Worm (Caenorhabditis elegans) whole organism, L1 larva: ENCODE results near the gene folr-1.

Experiments used
- alr-1 ChIP-seq: fragments of 200-800 bp; sonication (Bioruptor generic); optimal IDR thresholded peaks from 2 replicates; lab custom pipeline; 2018; ENCODE audit warnings: borderline replicate concordance, mild to moderate bottlenecking, missing genetic modification characterization, missing compliant biosample characterization
- ceh-63 ChIP-seq: fragments of 200-800 bp; sonication (Bioruptor generic); optimal IDR thresholded peaks from 2 replicates; lab custom pipeline; 2018; ENCODE audit warnings: mild to moderate bottlenecking, missing genetic modification characterization, missing compliant biosample characterization
- lin-13 ChIP-seq: fragments of 150-350 bp; optimal IDR thresholded peaks from 2 replicates; lab custom pipeline; 2014; ENCODE audit warnings: missing biosample characterization, missing genetic modification reagents, missing genetic modification characterization
- lin-39 ChIP-seq: fragments of 150-350 bp; optimal IDR thresholded peaks from 2 replicates; lab custom pipeline; 2014; ENCODE audit warnings: missing biosample characterization, missing genetic modification reagents, missing genetic modification characterization
- nhr-71 ChIP-seq: sonication (generic microtip); optimal IDR thresholded peaks from 2 replicates; lab custom pipeline; 2016; ENCODE audit warnings: mild to moderate bottlenecking, missing genetic modification characterization, moderate library complexity, missing compliant biosample characterization
- nhr-77 ChIP-seq: fragments of 150-350 bp; optimal IDR thresholded peaks from 2 replicates; lab custom pipeline; 2014; ENCODE audit warnings: missing biosample characterization, missing genetic modification characterization
- sox-4 ChIP-seq: sonication (generic microtip); optimal IDR thresholded peaks from 2 replicates; lab custom pipeline; 2016; ENCODE audit warnings: missing genetic modification characterization, missing compliant biosample characterization
- unc-62 ChIP-seq: fragments of 150-350 bp; optimal IDR thresholded peaks from 2 replicates; lab custom pipeline; 2014; ENCODE audit warnings: missing biosample characterization, missing genetic modification reagents, missing genetic modification characterization

- TF ChIP-seq sox-4 (tag; lab: Kevin White, UChicago) (no peak), ceh-63 (GFP tag; lab: Kevin White, UChicago) (no peak), nhr-77 (tag; lab: Kevin White, UChicago) (no peak), lin-13 (GFP tag; lab: Kevin White, UChicago) (no peak), unc-62 (GFP tag; lab: Kevin White, UChicago) (no peak), lin-39 (tag; lab: Kevin White, UChicago) (no peak), nhr-71 (tag; lab: Kevin White, UChicago) (no peak), alr-1 (tag; lab: Kevin White, UChicago) (no peak)
Observed at ce11 chrX:9941379-9941778, 22.3 kb downstream of the folr-1 start.
